Worm (Caenorhabditis elegans) whole organism, L4 larva: ENCODE measurements around the gene Y51H4A.5.

ENCODE experiments used
- F10B5.3 ChIP-seq: sonication (generic microtip); optimal IDR thresholded peaks from 2 replicates; lab custom pipeline; 2016; ENCODE audit warnings: mild to moderate bottlenecking, missing genetic modification characterization, missing compliant biosample characterization
- F26F4.8 ChIP-seq: fragments of 200-800 bp; sonication (Bioruptor generic); conservative IDR thresholded peaks from 2 replicates; pipeline ENCODE4 v1.3.6; 2022; ENCODE audit warnings: missing genetic modification characterization, missing compliant biosample characterization
- F44E2.7 ChIP-seq: fragments of 200-800 bp; sonication (Bioruptor generic); IDR thresholded peaks from 2 replicates; pipeline ENCODE4 v2.1.2; 2022; ENCODE audit warnings: missing genetic modification characterization, missing compliant biosample characterization
- F49E8.2 ChIP-seq: sonication (generic microtip); optimal IDR thresholded peaks from 2 replicates; lab custom pipeline; 2016; ENCODE audit warnings: missing compliant biosample characterization, mild to moderate bottlenecking, missing genetic modification characterization, borderline replicate concordance
- T20F7.1 ChIP-seq: fragments of 200-800 bp; sonication (Bioruptor generic); optimal IDR thresholded peaks from 2 replicates; lab custom pipeline; 2018; ENCODE audit warnings: mild to moderate bottlenecking, missing genetic modification characterization, missing compliant biosample characterization
- ZK337.2 ChIP-seq: fragments of 200-800 bp; sonication (Bioruptor generic); IDR thresholded peaks from 2 replicates; pipeline ENCODE4 v1.3.6; 2022; ENCODE audit warnings: missing genetic modification reagents, missing genetic modification characterization, missing compliant biosample characterization
- attf-4 ChIP-seq: sonication (generic microtip); optimal IDR thresholded peaks from 3 replicates; lab custom pipeline; 2017; ENCODE audit warnings: missing biosample characterization, missing genetic modification characterization
- ceh-28 ChIP-seq: fragments of 150-350 bp; optimal IDR thresholded peaks from 2 replicates; lab custom pipeline; 2014; ENCODE audit warnings: missing biosample characterization, missing genetic modification reagents, missing genetic modification characterization
- ceh-82 ChIP-seq: sonication (generic microtip); optimal IDR thresholded peaks from 2 replicates; lab custom pipeline; 2017; ENCODE audit warnings: missing biosample characterization, missing genetic modification characterization
- ctbp-1 ChIP-seq: fragments of 200-800 bp; sonication (Bioruptor generic); IDR thresholded peaks from 2 replicates; pipeline ENCODE4 v1.3.6; 2022; ENCODE audit warnings: missing genetic modification reagents, missing genetic modification characterization, missing compliant biosample characterization
- dmd-6 ChIP-seq: fragments of 200-800 bp; sonication (Bioruptor generic); IDR thresholded peaks from 2 replicates; pipeline ENCODE4 v1.3.6; 2022; ENCODE audit warnings: missing genetic modification reagents, missing genetic modification characterization, missing compliant biosample characterization
- dmd-9 ChIP-seq: fragments of 200-800 bp; sonication (Bioruptor generic); IDR thresholded peaks from 2 replicates; pipeline ENCODE4 v1.3.6; 2022; ENCODE audit warnings: missing genetic modification reagents, missing genetic modification characterization, missing compliant biosample characterization
- duxl-1 ChIP-seq: sonication (generic microtip); optimal IDR thresholded peaks from 2 replicates; lab custom pipeline; 2016; ENCODE audit warnings: mild to moderate bottlenecking, missing genetic modification characterization, moderate library complexity, missing compliant biosample characterization; ENCODE audit not compliant: poor library complexity
- dve-1 ChIP-seq: sonication (generic microtip); optimal IDR thresholded peaks from 2 replicates; lab custom pipeline; 2017; ENCODE audit warnings: antibody characterized with exemption, mild to moderate bottlenecking, missing genetic modification characterization, missing compliant biosample characterization; ENCODE audit not compliant: insufficient read depth
- egl-27 ChIP-seq: sonication (generic microtip); optimal IDR thresholded peaks from 3 replicates; lab custom pipeline; 2017; ENCODE audit warnings: missing biosample characterization, missing genetic modification reagents, missing genetic modification characterization
- egl-43 ChIP-seq: fragments of 200-800 bp; sonication (Bioruptor generic); IDR thresholded peaks from 2 replicates; pipeline ENCODE4 v1.3.6; 2022; ENCODE audit warnings: missing genetic modification reagents, missing genetic modification characterization, missing compliant biosample characterization
- gei-8 ChIP-seq: fragments of 200-800 bp; sonication (Bioruptor generic); optimal IDR thresholded peaks from 2 replicates; lab custom pipeline; 2018; ENCODE audit warnings: mild to moderate bottlenecking, missing genetic modification characterization, missing compliant biosample characterization
- hmg-1.1 ChIP-seq: fragments of 200-800 bp; sonication (Bioruptor generic); IDR thresholded peaks from 2 replicates; pipeline ENCODE4 v1.3.6; 2022; ENCODE audit warnings: missing genetic modification reagents, missing genetic modification characterization, missing compliant biosample characterization
- jun-1 ChIP-seq: fragments of 150-350 bp; optimal IDR thresholded peaks from 2 replicates; lab custom pipeline; 2014; ENCODE audit warnings: missing biosample characterization, missing genetic modification reagents, missing genetic modification characterization
- lim-7 ChIP-seq: fragments of 200-800 bp; sonication (Bioruptor generic); IDR thresholded peaks from 2 replicates; pipeline ENCODE4 v1.3.6; 2022; ENCODE audit warnings: missing genetic modification characterization, missing compliant biosample characterization
- lin-13 ChIP-seq: fragments of 150-350 bp; optimal IDR thresholded peaks from 2 replicates; lab custom pipeline; 2014; ENCODE audit warnings: missing biosample characterization, missing genetic modification reagents, missing genetic modification characterization
- lin-15B ChIP-seq: fragments of 150-350 bp; sonication (generic microtip); optimal IDR thresholded peaks from 3 replicates; lab custom pipeline; 2014; ENCODE audit warnings: missing biosample characterization, missing genetic modification characterization
- lin-38 ChIP-seq: fragments of 200-800 bp; sonication (Bioruptor generic); IDR thresholded peaks from 2 replicates; pipeline ENCODE4 v1.3.6; 2022; ENCODE audit warnings: missing genetic modification reagents, missing genetic modification characterization, missing compliant biosample characterization
- lin-39 ChIP-seq: fragments of 150-350 bp; optimal IDR thresholded peaks from 2 replicates; lab custom pipeline; 2014; ENCODE audit warnings: missing biosample characterization, missing genetic modification reagents, missing genetic modification characterization
- lsy-2 ChIP-seq, 2 experiments: fragments of 150-350 bp in 1 of 2; sonication (generic microtip) in 1 of 2; optimal IDR thresholded peaks; 2 replicates each; lab custom pipeline; 2014 to 2017; ENCODE audit warnings: missing biosample characterization in 2 of 2, missing genetic modification characterization in 2 of 2
- madf-5 ChIP-seq, 2 experiments: fragments of 200-800 bp; sonication (Bioruptor generic); IDR thresholded peaks; 2 replicates each; pipeline ENCODE4 v1.3.6; 2022; ENCODE audit warnings: missing compliant biosample characterization in 2 of 2, missing genetic modification characterization in 2 of 2
- madf-9 ChIP-seq: fragments of 200-800 bp; sonication (Bioruptor generic); conservative IDR thresholded peaks from 2 replicates; pipeline ENCODE4 v1.3.6; 2022; ENCODE audit warnings: missing genetic modification reagents, missing genetic modification characterization, missing compliant biosample characterization
- mdl-1 ChIP-seq, 2 experiments: fragments of 150-350 bp in 1 of 2; sonication (generic microtip) in 1 of 2; optimal IDR thresholded peaks; 2 replicates each; lab custom pipeline; 2014 to 2017; ENCODE audit warnings: missing biosample characterization in 2 of 2, missing genetic modification characterization in 2 of 2
- mep-1 ChIP-seq: fragments of 150-350 bp; sonication (generic microtip); optimal IDR thresholded peaks from 3 replicates; lab custom pipeline; 2014; ENCODE audit warnings: missing biosample characterization, missing genetic modification characterization
- mes-2 ChIP-seq: sonication (generic microtip); optimal IDR thresholded peaks from 2 replicates; lab custom pipeline; 2016; ENCODE audit warnings: missing genotype, mild to moderate bottlenecking, missing genetic modification characterization, missing compliant biosample characterization; ENCODE audit not compliant: poor library complexity, severe bottlenecking
- mxl-3 ChIP-seq: fragments of 200-800 bp; sonication (Bioruptor generic); optimal IDR thresholded peaks from 2 replicates; lab custom pipeline; 2018; ENCODE audit warnings: mild to moderate bottlenecking, missing genetic modification characterization, missing compliant biosample characterization
- nhr-11 ChIP-seq: fragments of 150-350 bp; optimal IDR thresholded peaks from 2 replicates; lab custom pipeline; 2014; ENCODE audit warnings: missing biosample characterization, missing genetic modification characterization
- nhr-237 ChIP-seq: sonication (generic microtip); optimal IDR thresholded peaks from 2 replicates; lab custom pipeline; 2017; ENCODE audit warnings: missing biosample characterization, missing genetic modification characterization
- nhr-25 ChIP-seq: sonication (generic microtip); optimal IDR thresholded peaks from 2 replicates; lab custom pipeline; 2017; ENCODE audit warnings: missing genetic modification characterization, mild to moderate bottlenecking, missing compliant biosample characterization, antibody characterized with exemption, moderate library complexity, borderline replicate concordance; ENCODE audit not compliant: insufficient read depth
- nhr-41 ChIP-seq: fragments of 200-800 bp; sonication (Bioruptor generic); IDR thresholded peaks from 2 replicates; pipeline ENCODE4 v1.3.6; 2022; ENCODE audit warnings: missing genetic modification reagents, missing genetic modification characterization, missing compliant biosample characterization
- nhr-76 ChIP-seq: fragments of 150-350 bp; optimal IDR thresholded peaks from 2 replicates; lab custom pipeline; 2014; ENCODE audit warnings: missing biosample characterization, missing genetic modification characterization
- pha-4 ChIP-seq, 2 experiments: fragments of 150-350 bp in 1 of 2; fragments of 200-800 bp in 1 of 2; sonication (Bioruptor generic) in 1 of 2; IDR thresholded peaks in 1 of 2; optimal IDR thresholded peaks in 1 of 2; 2 replicates each; pipeline versions ENCODE4 v1.3.6 to Lab custom; 2014 to 2022; ENCODE audit warnings: missing genetic modification characterization in 2 of 2, missing genetic modification reagents in 2 of 2, missing biosample characterization in 1 of 2, missing compliant biosample characterization in 1 of 2
- php-3 ChIP-seq: fragments of 200-800 bp; sonication (Bioruptor generic); IDR thresholded peaks from 2 replicates; pipeline ENCODE4 v1.3.6; 2022; ENCODE audit warnings: missing genetic modification reagents, missing genetic modification characterization, missing compliant biosample characterization
- saeg-2 ChIP-seq: fragments of 200-800 bp; sonication (Bioruptor generic); IDR thresholded peaks from 2 replicates; pipeline ENCODE4 v1.3.6; 2022; ENCODE audit warnings: missing genetic modification reagents, missing genetic modification characterization, missing compliant biosample characterization
- skn-1 ChIP-seq: fragments of 150-350 bp; optimal IDR thresholded peaks from 2 replicates; lab custom pipeline; 2014; ENCODE audit warnings: missing biosample characterization, missing genetic modification characterization
- snpc-1.2 ChIP-seq: fragments of 200-800 bp; sonication (Bioruptor generic); IDR thresholded peaks from 2 replicates; pipeline ENCODE4 v1.3.6; 2022; ENCODE audit warnings: missing genetic modification reagents, missing genetic modification characterization, missing compliant biosample characterization
- snpc-4 ChIP-seq: fragments of 150-350 bp; optimal IDR thresholded peaks from 2 replicates; lab custom pipeline; 2014; ENCODE audit warnings: missing biosample characterization, missing genetic modification characterization
- spr-1 ChIP-seq: sonication (generic microtip); optimal IDR thresholded peaks from 2 replicates; lab custom pipeline; 2016; ENCODE audit warnings: mild to moderate bottlenecking, missing genetic modification characterization, missing compliant biosample characterization
- unc-62 ChIP-seq, 3 experiments: fragments of 150-350 bp in 1 of 3; sonication (generic microtip); optimal IDR thresholded peaks in 2 of 3; peaks in 1 of 3; 1 replicate in 1 of 3; 2 replicates in 2 of 3; lab custom pipeline; 2014 to 2017; ENCODE audit warnings: missing biosample characterization in 3 of 3, missing genetic modification characterization in 3 of 3, missing genetic modification reagents in 3 of 3, missing genotype in 1 of 3
- vab-7 ChIP-seq: fragments of 200-800 bp; sonication (Bioruptor generic); IDR thresholded peaks from 2 replicates; pipeline ENCODE4 v1.3.6; 2022; ENCODE audit warnings: missing genetic modification reagents, missing genetic modification characterization, missing compliant biosample characterization
- zag-1 ChIP-seq: fragments of 150-350 bp; optimal IDR thresholded peaks from 2 replicates; lab custom pipeline; 2014; ENCODE audit warnings: missing biosample characterization, missing genetic modification characterization
- zfp-2 ChIP-seq: sonication (generic microtip); optimal IDR thresholded peaks from 2 replicates; lab custom pipeline; 2016; ENCODE audit warnings: mild to moderate bottlenecking, missing genetic modification characterization, missing compliant biosample characterization
- zip-11 ChIP-seq: fragments of 200-800 bp; sonication (Bioruptor generic); IDR thresholded peaks from 2 replicates; pipeline ENCODE4 v1.3.6; 2022; ENCODE audit warnings: missing genetic modification characterization, missing compliant biosample characterization
- ztf-7 ChIP-seq: fragments of 150-350 bp; optimal IDR thresholded peaks from 2 replicates; lab custom pipeline; 2014; ENCODE audit warnings: missing biosample characterization, missing genetic modification characterization

Y51H4A.5 gene

DNA sequence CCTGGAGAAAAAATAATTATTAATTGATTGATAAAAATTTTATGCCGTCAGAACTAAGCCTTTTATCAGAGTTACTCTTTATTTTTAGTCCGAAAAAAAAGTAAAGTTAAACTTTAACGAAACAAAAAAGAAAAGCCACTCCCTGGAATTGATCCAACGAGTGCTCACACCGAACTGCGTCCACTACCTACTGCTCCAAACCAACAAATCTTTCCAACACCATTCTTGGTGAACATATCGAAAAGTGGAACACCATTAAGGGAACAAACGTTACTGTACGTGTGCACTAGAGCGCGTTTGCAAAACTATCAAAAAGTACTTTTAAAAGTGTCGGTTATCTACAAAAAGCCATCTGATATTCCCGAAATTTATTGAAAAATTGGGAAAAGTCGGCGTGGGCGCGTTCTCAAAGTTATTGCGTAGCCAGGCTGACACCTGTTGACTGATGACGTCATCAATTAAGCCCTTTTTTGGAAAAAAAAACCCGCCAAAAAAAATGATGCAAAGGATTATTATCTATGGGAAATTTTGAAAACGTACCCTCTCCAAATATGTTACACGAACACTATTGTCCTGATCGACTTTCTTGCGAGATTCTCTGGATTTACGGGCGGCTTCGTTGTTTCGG is 22.2 kb downstream of the Y51H4A.5 start (continued):
- TF ChIP-seq unc-62 (GFP tag; optimal IDR thresholded peaks at IDR 0.05 in 1 of 2; lab: Kevin White, UChicago) (no peak), unc-62 (tag; optimal IDR thresholded peaks at IDR 0.05; lab: Kevin White, UChicago) (no peak), duxl-1 (tag; lab: Kevin White, UChicago) (peak; percentile 66), php-3 (GFP tag; lab: Robert Waterston, UW) (no peak), zfp-2 (tag; lab: Kevin White, UChicago) (no peak), F10B5.3 (tag; lab: Kevin White, UChicago) (peak; percentile 14), lin-38 (GFP tag; lab: Robert Waterston, UW) (peak; percentile 87), T20F7.1 (GFP tag; lab: Kevin White, UChicago) (no peak), saeg-2 (GFP tag; lab: Robert Waterston, UW) (no peak), nhr-11 (tag; lab: Kevin White, UChicago) (no peak), mes-2 (tag; lab: Kevin White, UChicago) (peak; percentile 70), lim-7 (GFP tag; lab: Robert Waterston, UW) (peak; percentile 94), zag-1 (tag; lab: Kevin White, UChicago) (no peak), dmd-6 (no peak), mxl-3 (no peak), zip-11 (GFP tag; lab: Robert Waterston, UW) (no peak), mdl-1 (tag; optimal IDR thresholded peaks at IDR 0.05; lab: Kevin White, UChicago) (no peak), nhr-76 (no peak), lin-13 (GFP tag; lab: Kevin White, UChicago) (peak; percentile 70), ctbp-1 (GFP tag; lab: Robert Waterston, UW) (peak; percentile 65), F26F4.8 (GFP tag; lab: Robert Waterston, UW) (peak; percentile 96), snpc-1.2 (peak; percentile 99), pha-4 (GFP tag; IDR thresholded peaks at IDR 0.05; lab: Robert Waterston, UW) (peak; percentile 83), pha-4 (tag; optimal IDR thresholded peaks at IDR 0.05; lab: Kevin White, UChicago) (no peak), nhr-41 (GFP tag; lab: Robert Waterston, UW) (0 out of 2 replicates have a peak, but pooled peaks have one; percentile 14), gei-8 (GFP tag; lab: Kevin White, UChicago) (no peak), snpc-4 (tag; lab: Kevin White, UChicago) (no peak), jun-1 (tag; lab: Kevin White, UChicago) (no peak), F49E8.2 (tag; lab: Kevin White, UChicago) (peak; percentile 88), ztf-7 (no peak), vab-7 (GFP tag; lab: Robert Waterston, UW) (peak; percentile 73), egl-43 (GFP tag; lab: Robert Waterston, UW) (peak; percentile 90), egl-27 (tag; lab: Kevin White, UChicago) (no peak), ceh-28 (tag; lab: Kevin White, UChicago) (no peak), lin-15B (tag; lab: Kevin White, UChicago) (no peak), attf-4 (tag; lab: Kevin White, UChicago) (no peak), nhr-237 (no peak), lsy-2 (tag; optimal IDR thresholded peaks at IDR 0.05; lab: Kevin White, UChicago) (no peak), ceh-82 (tag; lab: Kevin White, UChicago) (no peak), dve-1 (tag; lab: Kevin White, UChicago) (no peak), mep-1 (no peak), dmd-9 (GFP tag; lab: Robert Waterston, UW) (peak; percentile 57; the same call in 1 of the 2 replicates), madf-5 (GFP tag; IDR thresholded peaks at IDR 0.05; lab: Robert Waterston, UW) (peak; percentile 44 to 75; a peak in 3 of 4 replicates), lin-39 (tag; lab: Kevin White, UChicago) (no peak), skn-1 (no peak), madf-9 (GFP tag; lab: Robert Waterston, UW) (peak; percentile 69; the same call in 1 of the 2 replicates), spr-1 (peak; percentile 46), F44E2.7 (GFP tag; lab: Robert Waterston, UW) (peak; percentile 83; the same call in 1 of the 2 replicates), ZK337.2 (GFP tag; lab: Robert Waterston, UW) (0 out of 2 replicates have a peak, but pooled peaks have one; percentile 9), nhr-25 (tag; lab: Kevin White, UChicago) (no peak), hmg-1.1 (no peak)
